1 fruit fly cellular context compared by ENCODE assay signal in genomic region chr3R:6409153-6409571, dm6.
TF ChIP-seq lines count a peak whose summit lies in the region.

No protein-coding gene starts in this region.

TF ChIP-seq in whole organism, embryonic, 481 proteins besides CTCF, POLR2A, EP300 and RAD21 (continued from another document and continues in another):
- TF ChIP-seq unc-4 (GFP tag; IDR thresholded peaks at IDR 0.05; lab: Robert Waterston, UW; ENCODE audit: partially characterized antibody) (no peak), CG3995 (GFP tag; optimal IDR thresholded peaks at IDR 0.05; lab: Kevin White, UChicago) (no peak), CHES-1-like (GFP tag; optimal IDR thresholded peaks at IDR 0.05; lab: Kevin White, UChicago) (no peak), CG6254 (GFP tag; optimal IDR thresholded peaks at IDR 0.05; lab: Kevin White, UChicago) (no peak), CG15073 (GFP tag; optimal IDR thresholded peaks at IDR 0.05; lab: Kevin White, UChicago) (no peak), grau (tag; optimal IDR thresholded peaks at IDR 0.05; lab: Kevin White, UChicago) (no peak), CG8478 (optimal IDR thresholded peaks at IDR 0.05; lab: Kevin White, UChicago) (no peak), dysf (GFP tag; IDR thresholded peaks at IDR 0.05; lab: Robert Waterston, UW) (no peak), CG14441 (GFP tag; IDR thresholded peaks at IDR 0.05; lab: Robert Waterston, UW) (no peak), dimm (GFP tag; IDR thresholded peaks at IDR 0.05; lab: Robert Waterston, UW) (no peak), CG2129 (GFP tag; IDR thresholded peaks at IDR 0.05; lab: Robert Waterston, UW; ENCODE audit: partially characterized antibody) (no peak), exex (tag; optimal IDR thresholded peaks at IDR 0.05; lab: Kevin White, UChicago) (no peak), Med (GFP tag; lab: Kevin White, UChicago) (peak; percentile 26), CG32772 (GFP tag; IDR thresholded peaks at IDR 0.05; lab: Robert Waterston, UW) (no peak), ems (GFP tag; optimal IDR thresholded peaks at IDR 0.05; lab: Kevin White, UChicago) (no peak), dan (GFP tag; IDR thresholded peaks at IDR 0.05; lab: Robert Waterston, UW) (no peak), bigmax (GFP tag; optimal IDR thresholded peaks at IDR 0.05; lab: Kevin White, UChicago) (no peak), Hr51 (GFP tag; optimal IDR thresholded peaks at IDR 0.05; lab: Kevin White, UChicago) (no peak), cad (GFP tag; optimal IDR thresholded peaks at IDR 0.05; lab: Kevin White, UChicago) (no peak), CG1603 (tag; optimal IDR thresholded peaks at IDR 0.05; lab: Kevin White, UChicago) (no peak), nerfin-1 (tag; optimal IDR thresholded peaks at IDR 0.05; lab: Kevin White, UChicago) (peak; percentile 6), chif (GFP tag; optimal IDR thresholded peaks at IDR 0.05; lab: Kevin White, UChicago) (no peak), CG34422 (GFP tag; IDR thresholded peaks at IDR 0.05; lab: Robert Waterston, UW) (0 out of 3 replicates have a peak, but pooled peaks have one; percentile 12), Oli (tag; optimal IDR thresholded peaks at IDR 0.05; lab: Kevin White, UChicago) (no peak), Mrtf (GFP tag; IDR thresholded peaks at IDR 0.05; lab: Robert Waterston, UW) (no peak), H2.0 (GFP tag; IDR thresholded peaks at IDR 0.05; lab: Robert Waterston, UW) (no peak), Hsf (GFP tag; optimal IDR thresholded peaks at IDR 0.05; lab: Kevin White, UChicago) (no peak), CG10366 (GFP tag; IDR thresholded peaks at IDR 0.05; lab: Robert Waterston, UW) (no peak), CG10321 (GFP tag; IDR thresholded peaks at IDR 0.05; lab: Robert Waterston, UW) (no peak), CG11398 (GFP tag; optimal IDR thresholded peaks at IDR 0.05; lab: Kevin White, UChicago) (no peak), pros (GFP tag; optimal IDR thresholded peaks at IDR 0.05; lab: Kevin White, UChicago) (peak; percentile 59), dati (GFP tag; IDR thresholded peaks at IDR 0.05; lab: Robert Waterston, UW) (no peak), CG10543 (GFP tag; optimal IDR thresholded peaks at IDR 0.05; lab: Kevin White, UChicago) (no peak), sqz (GFP tag; optimal IDR thresholded peaks at IDR 0.05; lab: Kevin White, UChicago) (peak; percentile 54), CG31388 (GFP tag; optimal IDR thresholded peaks at IDR 0.05; lab: Kevin White, UChicago) (no peak), Pdp1 (GFP tag; optimal IDR thresholded peaks at IDR 0.05; lab: Kevin White, UChicago) (no peak), Oaz (GFP tag; IDR thresholded peaks at IDR 0.05; lab: Robert Waterston, UW) (no peak), lov (optimal IDR thresholded peaks at IDR 0.05; lab: Kevin White, UChicago) (no peak), lov (GFP tag; IDR thresholded peaks at IDR 0.05; lab: Robert Waterston, UW) (0 out of 3 replicates have a peak, but pooled peaks have one; percentile 59), ci (GFP tag; IDR thresholded peaks at IDR 0.05; lab: Robert Waterston, UW) (peak; percentile 55; the same call in 1 of the 3 replicates), Ravus (GFP tag; IDR thresholded peaks at IDR 0.05; lab: Robert Waterston, UW) (no peak), jigr1 (GFP tag; IDR thresholded peaks at IDR 0.05; lab: Robert Waterston, UW) (no peak), CG2712 (tag; optimal IDR thresholded peaks at IDR 0.05; lab: Kevin White, UChicago) (peak; percentile 13), jing (GFP tag; optimal IDR thresholded peaks at IDR 0.05; lab: Kevin White, UChicago) (no peak), CG12155 (GFP tag; optimal IDR thresholded peaks at IDR 0.05; lab: Kevin White, UChicago) (no peak), CG18619 (GFP tag; optimal IDR thresholded peaks at IDR 0.05; lab: Kevin White, UChicago) (no peak), ara (GFP tag; IDR thresholded peaks at IDR 0.05; lab: Robert Waterston, UW) (no peak), CG17385 (GFP tag; optimal IDR thresholded peaks at IDR 0.05; lab: Kevin White, UChicago) (peak; percentile 89), Gug (GFP tag; IDR thresholded peaks at IDR 0.05; lab: Robert Waterston, UW) (no peak), CG8089 (GFP tag; optimal IDR thresholded peaks at IDR 0.05; lab: Kevin White, UChicago) (peak; percentile 0), so (GFP tag; IDR thresholded peaks at IDR 0.05; lab: Robert Waterston, UW) (no peak), HLHmδ (GFP tag; optimal IDR thresholded peaks at IDR 0.05; lab: Kevin White, UChicago) (peak; percentile 24), twi (tag; optimal IDR thresholded peaks at IDR 0.05; lab: Kevin White, UChicago) (peak; percentile 18), CG8388 (GFP tag; optimal IDR thresholded peaks at IDR 0.05; lab: Kevin White, UChicago) (no peak), CG3838 (GFP tag; optimal IDR thresholded peaks at IDR 0.05; lab: Kevin White, UChicago) (no peak), ranshi (GFP tag; IDR thresholded peaks at IDR 0.05; lab: Robert Waterston, UW) (no peak), CG11504 (tag; optimal IDR thresholded peaks at IDR 0.05; lab: Kevin White, UChicago) (no peak), zf30C (GFP tag; optimal IDR thresholded peaks at IDR 0.05; lab: Kevin White, UChicago) (no peak), CG11093 (GFP tag; IDR thresholded peaks at IDR 0.05; lab: Robert Waterston, UW) (no peak), CG3847 (GFP tag; IDR thresholded peaks at IDR 0.05; lab: Robert Waterston, UW) (no peak), toy (GFP tag; IDR thresholded peaks at IDR 0.05; lab: Robert Waterston, UW) (no peak), CG4730 (GFP tag; IDR thresholded peaks at IDR 0.05; lab: Robert Waterston, UW) (no peak), CG16779 (GFP tag; IDR thresholded peaks at IDR 0.05; lab: Robert Waterston, UW) (no peak), CG10462 (GFP tag; optimal IDR thresholded peaks at IDR 0.05; lab: Kevin White, UChicago) (no peak), nmo (GFP tag; optimal IDR thresholded peaks at IDR 0.05; lab: Kevin White, UChicago) (no peak), run (tag; optimal IDR thresholded peaks at IDR 0.05; lab: Kevin White, UChicago) (no peak), Nf-YB (GFP tag; optimal IDR thresholded peaks at IDR 0.05; lab: Kevin White, UChicago) (no peak), Camta (GFP tag; optimal IDR thresholded peaks at IDR 0.05; lab: Kevin White, UChicago) (no peak), pum (GFP tag; optimal IDR thresholded peaks at IDR 0.05; lab: Kevin White, UChicago) (no peak), GATAe (GFP tag; conservative IDR thresholded peaks at IDR 0.05; lab: Robert Waterston, UW) (no peak), Sry-δ (GFP tag; optimal IDR thresholded peaks at IDR 0.05; lab: Kevin White, UChicago) (no peak), gcm2 (GFP tag; optimal IDR thresholded peaks at IDR 0.05; lab: Kevin White, UChicago) (no peak), Ets65A (GFP tag; lab: Kevin White, UChicago) (no peak), Hey (tag; optimal IDR thresholded peaks at IDR 0.05; lab: Kevin White, UChicago) (no peak), tio (GFP tag; optimal IDR thresholded peaks at IDR 0.05; lab: Kevin White, UChicago) (no peak), dm (GFP tag; optimal IDR thresholded peaks at IDR 0.05; lab: Kevin White, UChicago) (no peak), slou (GFP tag; optimal IDR thresholded peaks at IDR 0.05; lab: Kevin White, UChicago) (no peak), D (optimal IDR thresholded peaks at IDR 0.05; lab: Kevin White, UChicago) (peak; percentile 0), D (GFP tag; optimal IDR thresholded peaks at IDR 0.05; lab: Kevin White, UChicago) (no peak), CG8290 (GFP tag; optimal IDR thresholded peaks at IDR 0.05; lab: Kevin White, UChicago) (no peak), CG8290 (tag; optimal IDR thresholded peaks at IDR 0.05; lab: Kevin White, UChicago) (no peak), Dll (GFP tag; IDR thresholded peaks at IDR 0.05; lab: Robert Waterston, UW; ENCODE audit: partially characterized antibody) (no peak), ERR (GFP tag; optimal IDR thresholded peaks at IDR 0.05; lab: Kevin White, UChicago) (no peak), CG3065 (GFP tag; optimal IDR thresholded peaks at IDR 0.05; lab: Kevin White, UChicago) (no peak), Sox100B (GFP tag; optimal IDR thresholded peaks at IDR 0.05; lab: Kevin White, UChicago) (no peak), Doc2 (GFP tag; IDR thresholded peaks at IDR 0.05; lab: Robert Waterston, UW) (no peak), Atf-2 (GFP tag; optimal IDR thresholded peaks at IDR 0.05; lab: Kevin White, UChicago) (no peak), CG7745 (tag; optimal IDR thresholded peaks at IDR 0.05; lab: Kevin White, UChicago) (peak; percentile 23), Awh (GFP tag; IDR thresholded peaks at IDR 0.05; lab: Robert Waterston, UW) (no peak), hbn (GFP tag; IDR thresholded peaks at IDR 0.05; lab: Robert Waterston, UW; ENCODE audit: partially characterized antibody) (no peak), CG2199 (GFP tag; IDR thresholded peaks at IDR 0.05; lab: Robert Waterston, UW) (peak; percentile 66; the same call in 1 of the 3 replicates), ssp (GFP tag; IDR thresholded peaks at IDR 0.05; lab: Robert Waterston, UW) (no peak), CG3281 (GFP tag; optimal IDR thresholded peaks at IDR 0.05; lab: Kevin White, UChicago) (no peak), Side (GFP tag; optimal IDR thresholded peaks at IDR 0.05; lab: Kevin White, UChicago) (peak; percentile 10), bowl (GFP tag; IDR thresholded peaks at IDR 0.05; lab: Robert Waterston, UW) (no peak), Dfd (GFP tag; optimal IDR thresholded peaks at IDR 0.05; lab: Kevin White, UChicago) (no peak), z (GFP tag; IDR thresholded peaks at IDR 0.05; lab: Robert Waterston, UW) (0 out of 3 replicates have a peak, but pooled peaks have one; percentile 27), corto (GFP tag; optimal IDR thresholded peaks at IDR 0.05; lab: Kevin White, UChicago) (no peak), Lhr (GFP tag; optimal IDR thresholded peaks at IDR 0.05; lab: Kevin White, UChicago) (no peak), NFAT (GFP tag; IDR thresholded peaks at IDR 0.05; lab: Robert Waterston, UW) (no peak), sr (GFP tag; IDR thresholded peaks at IDR 0.05; lab: Robert Waterston, UW) (peak; percentile 51; the same call in 2 of the 3 replicates), cg (GFP tag; optimal IDR thresholded peaks at IDR 0.05; lab: Kevin White, UChicago) (peak; percentile 66), CG14860 (GFP tag; IDR thresholded peaks at IDR 0.05; lab: Robert Waterston, UW; ENCODE audit: partially characterized antibody) (no peak), oc (tag; optimal IDR thresholded peaks at IDR 0.05; lab: Kevin White, UChicago) (peak; percentile 48), Lpt (GFP tag; optimal IDR thresholded peaks at IDR 0.05; lab: Kevin White, UChicago) (no peak), zen2 (GFP tag; IDR thresholded peaks at IDR 0.05; lab: Robert Waterston, UW; ENCODE audit: partially characterized antibody) (no peak), D19A (tag; optimal IDR thresholded peaks at IDR 0.05; lab: Kevin White, UChicago) (no peak), CG30403 (GFP tag; optimal IDR thresholded peaks at IDR 0.05; lab: Kevin White, UChicago) (no peak), amos (GFP tag; IDR thresholded peaks at IDR 0.05; lab: Robert Waterston, UW; ENCODE audit: partially characterized antibody) (no peak), ttk (GFP tag; IDR thresholded peaks at IDR 0.05; lab: Robert Waterston, UW) (no peak), ap (GFP tag; IDR thresholded peaks at IDR 0.05; lab: Robert Waterston, UW) (no peak), CG3726 (GFP tag; IDR thresholded peaks at IDR 0.05; lab: Robert Waterston, UW) (no peak), CG1602 (GFP tag; optimal IDR thresholded peaks at IDR 0.05; lab: Kevin White, UChicago) (no peak), CG13287 (GFP tag; IDR thresholded peaks at IDR 0.05; lab: Robert Waterston, UW; ENCODE audit: partially characterized antibody) (no peak), Xrp1 (GFP tag; IDR thresholded peaks at IDR 0.05; lab: Robert Waterston, UW) (peak; percentile 18; the same call in 1 of the 2 replicates), PHDP (tag; optimal IDR thresholded peaks at IDR 0.05; lab: Kevin White, UChicago) (no peak), CG18011 (GFP tag; optimal IDR thresholded peaks at IDR 0.05; lab: Kevin White, UChicago) (no peak), CG6791 (GFP tag; IDR thresholded peaks at IDR 0.05; lab: Robert Waterston, UW; ENCODE audit: partially characterized antibody) (no peak), row (GFP tag; IDR thresholded peaks at IDR 0.05; lab: Robert Waterston, UW) (no peak), chn (GFP tag; optimal IDR thresholded peaks at IDR 0.05; lab: Kevin White, UChicago) (no peak), HLH54F (GFP tag; optimal IDR thresholded peaks at IDR 0.05; lab: Kevin White, UChicago) (no peak), Abd-B (GFP tag; optimal IDR thresholded peaks at IDR 0.05; lab: Kevin White, UChicago) (no peak), psq (GFP tag; optimal IDR thresholded peaks at IDR 0.05; lab: Kevin White, UChicago) (peak; percentile 83), E2f1 (GFP tag; IDR thresholded peaks at IDR 0.05; lab: Robert Waterston, UW) (no peak), gfzf (GFP tag; optimal IDR thresholded peaks at IDR 0.05; lab: Kevin White, UChicago) (no peak), Neu2 (GFP tag; optimal IDR thresholded peaks at IDR 0.05; lab: Kevin White, UChicago; ENCODE audit: borderline replicate concordance) (no peak), mirr (GFP tag; optimal IDR thresholded peaks at IDR 0.05; lab: Kevin White, UChicago) (no peak), gcm (GFP tag; optimal IDR thresholded peaks at IDR 0.05; lab: Kevin White, UChicago) (peak; percentile 63), CG1024 (GFP tag; IDR thresholded peaks at IDR 0.05; lab: Robert Waterston, UW) (0 out of 2 replicates have a peak, but pooled peaks have one; percentile 30), Fer2 (tag; optimal IDR thresholded peaks at IDR 0.05; lab: Kevin White, UChicago) (no peak), abd-A (tag; optimal IDR thresholded peaks at IDR 0.05; lab: Kevin White, UChicago) (no peak), CG9727 (GFP tag; optimal IDR thresholded peaks at IDR 0.05; lab: Kevin White, UChicago) (no peak), CG10959 (GFP tag; IDR thresholded peaks at IDR 0.05; lab: Robert Waterston, UW) (no peak), CG9932 (GFP tag; IDR thresholded peaks at IDR 0.05; lab: Robert Waterston, UW) (no peak), CG9876 (GFP tag; optimal IDR thresholded peaks at IDR 0.05; lab: Kevin White, UChicago) (no peak), CG7372 (GFP tag; IDR thresholded peaks at IDR 0.05; lab: Robert Waterston, UW) (0 out of 2 replicates have a peak, but pooled peaks have one; percentile 8), Optix (GFP tag; IDR thresholded peaks at IDR 0.05; lab: Robert Waterston, UW) (no peak), gem (tag; optimal IDR thresholded peaks at IDR 0.05; lab: Kevin White, UChicago) (no peak)
